Worm (Caenorhabditis elegans): ENCODE data around the gene ZC395.5.

Gene ZC395.5

ce11 chrIII:5290230-5290629 lies 22.6 kb downstream of the ZC395.5 start:
- no peak for TF ChIP-seq unc-62 (GFP tag; optimal IDR thresholded peaks at IDR 0.05)

DNA sequence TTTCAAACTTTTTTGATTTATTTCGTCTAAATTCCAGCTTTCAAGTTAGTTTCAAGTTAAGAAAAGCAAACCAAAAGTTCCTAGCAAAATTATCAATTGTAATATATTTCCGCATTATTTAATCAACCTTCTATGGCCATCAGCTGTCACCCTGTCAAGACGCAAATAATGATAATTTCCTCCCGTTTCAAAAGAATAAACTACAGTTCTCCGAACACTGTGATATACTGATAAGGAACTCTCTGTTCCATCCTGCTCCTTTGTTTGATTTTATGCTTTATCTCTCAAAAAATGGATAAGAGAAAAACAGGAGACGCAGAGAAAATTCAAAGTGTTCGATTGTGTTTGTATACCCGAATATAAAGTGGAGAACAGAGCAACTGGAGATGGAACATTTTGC lies 23.6 kb downstream of the ZC395.5 start:
- TF ChIP-seq unc-62 (GFP tag; optimal IDR thresholded peaks at IDR 0.05), result no peak

DNA sequence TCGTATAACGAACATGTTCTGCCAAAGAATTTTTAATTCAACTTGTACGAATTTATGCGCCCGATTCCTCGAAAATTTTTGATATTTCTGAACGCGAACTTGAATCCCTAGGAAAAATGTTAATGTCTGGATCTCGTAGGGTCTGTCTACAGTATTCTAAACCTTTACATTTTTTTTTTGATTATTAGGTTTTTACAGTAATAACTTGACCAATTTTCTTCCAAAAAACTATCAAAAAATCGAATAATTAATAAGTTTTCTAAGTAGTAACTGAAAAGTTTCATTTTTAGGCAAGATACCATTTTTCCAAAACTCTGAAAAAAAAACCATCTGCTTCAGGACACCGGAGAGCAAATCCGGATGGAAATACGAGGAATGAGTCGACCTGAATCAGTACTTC lies 26.6 kb downstream of the ZC395.5 start:
- no peak for TF ChIP-seq unc-62 (GFP tag; optimal IDR thresholded peaks at IDR 0.05)

- no peak for TF ChIP-seq unc-62 (GFP tag; optimal IDR thresholded peaks at IDR 0.05)
Measured at ce11 chrIII:5294867-5295266, 27.2 kb downstream of the ZC395.5 start.

DNA sequence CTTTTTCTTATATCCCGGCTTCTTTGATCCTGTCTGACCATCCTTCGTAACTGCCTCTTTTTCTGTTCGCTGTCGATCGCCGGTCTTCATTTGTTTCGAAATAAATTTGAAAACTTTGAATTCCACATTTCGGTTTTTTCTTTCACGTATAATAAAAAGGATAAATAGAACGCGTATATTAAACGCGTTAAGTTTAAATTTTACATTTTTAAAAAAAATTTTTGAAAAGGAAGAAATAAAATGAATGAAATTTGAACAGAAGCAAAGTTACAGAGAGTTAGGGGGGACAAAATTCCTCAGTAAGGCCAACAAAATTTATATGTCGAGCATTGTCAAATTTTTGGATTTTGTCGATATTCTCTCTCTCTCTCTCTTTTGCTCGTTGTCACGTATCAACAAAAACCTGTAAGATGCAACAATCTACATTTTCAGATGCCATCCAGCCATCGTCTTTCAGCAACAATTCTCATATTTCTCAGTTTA lies 34.2 kb downstream of the ZC395.5 start, which contains the start of the genes T15B12.2 and F52C9.5:
TSS of gene T15B12.2 (minus strand) at position 101 of the 483 bp plus-strand sequence.
TSS of gene F52C9.5 (plus strand) at position 433 of the 483 bp plus-strand sequence.
- no peak for TF ChIP-seq unc-62 (GFP tag; optimal IDR thresholded peaks at IDR 0.05)

DNA sequence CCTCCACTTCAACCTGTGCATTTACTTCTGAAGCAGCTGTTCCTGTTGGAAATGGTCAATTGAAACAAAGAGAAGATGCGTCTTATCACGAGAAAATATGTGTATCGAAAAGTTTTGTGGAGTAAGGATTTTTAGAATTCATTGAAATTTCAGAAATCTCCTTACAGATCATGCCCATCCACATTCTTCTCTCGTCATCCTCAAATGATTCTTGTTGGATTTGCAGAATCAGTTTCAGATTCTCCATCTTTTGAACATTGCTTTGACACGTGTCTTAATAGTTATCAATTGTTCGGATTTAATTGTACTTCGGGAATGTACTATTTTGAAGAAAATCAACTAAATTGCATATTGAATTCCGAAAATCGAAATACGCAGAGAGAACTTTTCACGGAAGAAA lies 36.4 kb downstream of the ZC395.5 start:
- no peak for TF ChIP-seq unc-62 (GFP tag; optimal IDR thresholded peaks at IDR 0.05)

DNA sequence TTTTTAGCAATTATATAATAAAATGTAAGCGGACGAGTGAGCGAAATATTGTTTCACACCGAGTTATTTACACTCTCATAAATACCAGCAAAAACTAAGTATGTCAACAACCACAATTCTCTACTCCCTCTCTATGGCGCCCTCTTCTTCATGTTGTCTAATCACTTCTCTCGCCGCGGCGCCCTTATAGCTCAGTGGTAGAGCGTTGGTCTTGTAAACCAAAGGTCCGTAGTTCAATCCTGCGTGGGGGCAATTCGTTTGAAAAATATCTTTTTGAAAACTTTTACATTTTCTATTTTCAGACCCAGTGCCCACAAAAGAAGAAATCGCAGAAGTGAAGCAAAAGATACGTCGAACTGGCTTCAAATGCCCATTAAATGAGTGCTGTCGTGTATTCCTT lies 38.1 kb downstream of the ZC395.5 start:
- TF ChIP-seq unc-62 (GFP tag; optimal IDR thresholded peaks at IDR 0.05), result no peak

- TF ChIP-seq unc-62 (GFP tag; optimal IDR thresholded peaks at IDR 0.05), result no peak
Measured at ce11 chrIII:5308278-5308677, 40.6 kb downstream of the ZC395.5 start, which contains the start of gene mog-3. Gene mog-3 (plus strand): TSS chrIII:5308596.

DNA sequence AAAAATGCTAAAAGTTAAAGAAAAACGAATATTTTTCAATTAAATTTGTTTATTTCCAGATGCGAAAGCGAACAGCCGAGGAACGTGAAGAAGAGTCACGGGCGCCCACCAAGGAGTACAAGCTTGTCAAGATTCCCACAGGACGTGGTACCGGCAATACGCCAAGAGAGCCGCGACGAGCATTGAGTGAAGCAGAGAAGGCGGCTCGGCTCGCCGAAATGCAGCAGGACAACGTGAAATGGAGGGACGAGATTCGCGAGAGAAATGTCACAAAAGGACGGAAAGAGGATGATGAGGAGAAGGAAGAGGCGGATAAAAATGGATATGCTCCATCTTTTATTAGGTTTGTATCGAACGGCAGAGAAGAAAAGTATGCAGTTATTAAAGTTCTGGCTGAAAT lies 42.8 kb downstream of the ZC395.5 start:
- TF ChIP-seq unc-62 (GFP tag; optimal IDR thresholded peaks at IDR 0.05), result no peak

ce11 chrIII:5310940-5311339 lies 43.3 kb downstream of the ZC395.5 start, which contains the start of gene pqe-1:
Gene pqe-1 (plus strand): TSS chrIII:5311240.
- no peak for TF ChIP-seq unc-62 (GFP tag; optimal IDR thresholded peaks at IDR 0.05)
